Fruit fly (Drosophila melanogaster) whole organism, embryonic: Measurements from ENCODE around the gene CG13053.

Source experiments
- CG9727 ChIP-seq: fragments of 200-800 bp; sonication (Bioruptor generic); optimal IDR thresholded peaks from 3 replicates; lab custom pipeline; 2017; ENCODE audit warnings: missing biosample characterization, mild to moderate bottlenecking, missing genetic modification characterization
- slbo ChIP-seq: fragments of 200-800 bp; sonication (Bioruptor generic); IDR thresholded peaks from 2 replicates; pipeline ENCODE4 v1.3.6; 2022; ENCODE audit warnings: missing biosample characterization, missing genetic modification characterization
- tll ChIP-seq, 2 experiments: fragments of 200-800 bp in 1 of 2; fragments of >200 bp in 1 of 2; sonication (Bioruptor generic) in 1 of 2; optimal IDR thresholded peaks; 2 replicates each; lab custom pipeline; 2017 to 2019; ENCODE audit warnings: missing biosample characterization in 2 of 2, missing genetic modification characterization in 2 of 2, mild to moderate bottlenecking in 1 of 2, moderate library complexity in 1 of 2

- TF ChIP-seq tll (GFP tag; optimal IDR thresholded peaks at IDR 0.05; lab: Kevin White, UChicago) (no peak), CG9727 (GFP tag; lab: Kevin White, UChicago) (no peak), slbo (GFP tag; lab: Robert Waterston, UW) (no peak)
These were observed 19.6 kb upstream of the CG13053 start, which contains the start of gene CG13050 for dm6 chr3L:16279171-16279570.
